Worm (Caenorhabditis elegans) whole organism, young adult: Measurements from ENCODE around the gene clec-167.

Experiments used
- C17E4.6 ChIP-seq: fragments of 200-800 bp; sonication (Bioruptor generic); IDR thresholded peaks from 2 replicates; pipeline ENCODE4 v1.3.6; 2022; ENCODE audit warnings: missing genetic modification reagents, missing genetic modification characterization, missing compliant biosample characterization
- F22D6.2 ChIP-seq: sonication (generic microtip); optimal IDR thresholded peaks from 2 replicates; lab custom pipeline; 2016; ENCODE audit warnings: mild to moderate bottlenecking, missing genetic modification characterization, missing compliant biosample characterization
- F39B2.1 ChIP-seq: fragments of 200-800 bp; sonication (Bioruptor generic); IDR thresholded peaks from 2 replicates; pipeline ENCODE4 v1.3.6; 2022; ENCODE audit warnings: missing genetic modification reagents, missing genetic modification characterization, missing compliant biosample characterization
- Y79H2A.3 ChIP-seq: fragments of 200-800 bp; sonication (Bioruptor generic); conservative IDR thresholded peaks from 2 replicates; pipeline ENCODE4 v1.3.6; 2022; ENCODE audit warnings: missing genetic modification reagents, missing genetic modification characterization, missing compliant biosample characterization
- ZK185.1 ChIP-seq: sonication (generic microtip); optimal IDR thresholded peaks from 2 replicates; lab custom pipeline; 2016; ENCODE audit warnings: mild to moderate bottlenecking, missing genetic modification characterization, missing compliant biosample characterization; ENCODE audit not compliant: poor library complexity, severe bottlenecking
- ama-1 ChIP-seq, 3 experiments: fragments of 150-350 bp in 1 of 3; sonication (generic microtip) in 2 of 3; optimal IDR thresholded peaks; 2 replicates each; lab custom pipeline; 2014 to 2018; ENCODE audit warnings: missing biosample characterization in 2 of 3, missing genetic modification characterization in 2 of 3, missing genetic modification reagents in 2 of 3
- athp-1 ChIP-seq: sonication (generic microtip); optimal IDR thresholded peaks from 2 replicates; lab custom pipeline; 2017; ENCODE audit warnings: mild to moderate bottlenecking, missing genetic modification characterization, missing compliant biosample characterization
- attf-3 ChIP-seq: fragments of 200-800 bp; sonication (Bioruptor generic); conservative IDR thresholded peaks from 2 replicates; pipeline ENCODE4 v1.3.6; 2022; ENCODE audit warnings: missing genetic modification reagents, missing genetic modification characterization, missing compliant biosample characterization
- attf-6 ChIP-seq: fragments of 200-800 bp; sonication (Bioruptor generic); IDR thresholded peaks from 2 replicates; pipeline ENCODE4 v1.3.6; 2022; ENCODE audit warnings: missing genetic modification reagents, missing genetic modification characterization, missing compliant biosample characterization
- bed-2 ChIP-seq: fragments of 200-800 bp; sonication (Bioruptor generic); IDR thresholded peaks from 2 replicates; pipeline ENCODE4 v1.3.6; 2022; ENCODE audit warnings: missing genetic modification reagents, missing genetic modification characterization, missing compliant biosample characterization
- cebp-1 ChIP-seq, 2 experiments: fragments of 200-800 bp in 1 of 2; sonication (Bioruptor generic) in 1 of 2; sonication (generic microtip) in 1 of 2; IDR thresholded peaks in 1 of 2; optimal IDR thresholded peaks in 1 of 2; 2 replicates each; pipeline versions ENCODE4 v1.3.6 to Lab custom; 2017 to 2022; ENCODE audit warnings: missing compliant biosample characterization in 2 of 2, missing genetic modification characterization in 2 of 2, mild to moderate bottlenecking in 1 of 2, missing genetic modification reagents in 1 of 2, moderate library complexity in 1 of 2
- ceh-100 ChIP-seq: fragments of 200-800 bp; sonication (Bioruptor generic); IDR thresholded peaks from 2 replicates; pipeline ENCODE4 v1.3.6; 2022; ENCODE audit warnings: missing genetic modification reagents, missing genetic modification characterization, missing compliant biosample characterization
- dox-1 ChIP-seq: fragments of 200-800 bp; sonication (Bioruptor generic); IDR thresholded peaks from 2 replicates; pipeline ENCODE4 v1.3.6; 2022; ENCODE audit warnings: missing genetic modification reagents, missing genetic modification characterization, missing compliant biosample characterization
- dpff-1 ChIP-seq: sonication (generic microtip); optimal IDR thresholded peaks from 2 replicates; lab custom pipeline; 2017; ENCODE audit warnings: mild to moderate bottlenecking, missing genetic modification characterization, missing compliant biosample characterization
- egl-18 ChIP-seq: fragments of 200-800 bp; sonication (Bioruptor generic); IDR thresholded peaks from 2 replicates; pipeline ENCODE4 v1.3.6; 2022; ENCODE audit warnings: missing genetic modification reagents, missing genetic modification characterization, missing compliant biosample characterization
- egrh-3 ChIP-seq: fragments of 200-800 bp; sonication (Bioruptor generic); IDR thresholded peaks from 2 replicates; pipeline ENCODE4 v1.3.6; 2022; ENCODE audit warnings: missing genetic modification reagents, missing genetic modification characterization, missing compliant biosample characterization
- ekl-4 ChIP-seq: fragments of 200-800 bp; sonication (Bioruptor generic); IDR thresholded peaks from 2 replicates; pipeline ENCODE4 v1.3.6; 2022; ENCODE audit warnings: missing genetic modification reagents, missing genetic modification characterization, missing compliant biosample characterization
- gei-17 ChIP-seq: fragments of 200-800 bp; sonication (Bioruptor generic); optimal IDR thresholded peaks from 2 replicates; lab custom pipeline; 2018; ENCODE audit warnings: mild to moderate bottlenecking, missing genetic modification characterization, missing compliant biosample characterization
- hsf-1 ChIP-seq: fragments of 200-800 bp; sonication (Bioruptor generic); IDR thresholded peaks from 2 replicates; pipeline ENCODE4 v1.3.6; 2022; ENCODE audit warnings: missing genetic modification reagents, missing genetic modification characterization, missing compliant biosample characterization
- let-526 ChIP-seq: fragments of 200-800 bp; sonication (Bioruptor generic); IDR thresholded peaks from 2 replicates; pipeline ENCODE4 v1.3.6; 2022; ENCODE audit warnings: missing genetic modification reagents, missing genetic modification characterization, missing compliant biosample characterization
- lin-26 ChIP-seq: fragments of 200-800 bp; sonication (Bioruptor generic); IDR thresholded peaks from 2 replicates; pipeline ENCODE4 v1.3.6; 2022; ENCODE audit warnings: missing genetic modification reagents, missing genetic modification characterization, missing compliant biosample characterization
- lin-35 ChIP-seq, 3 experiments: fragments of 150-350 bp in 2 of 3; sonication (generic microtip) in 1 of 3; optimal IDR thresholded peaks; 2 replicates each; lab custom pipeline; 2014 to 2018; ENCODE audit warnings: missing biosample characterization in 3 of 3, missing genetic modification characterization in 3 of 3, missing genetic modification reagents in 3 of 3
- lin-40 ChIP-seq: sonication (generic microtip); optimal IDR thresholded peaks from 2 replicates; lab custom pipeline; 2016; ENCODE audit warnings: missing genetic modification characterization, mild to moderate bottlenecking, missing compliant biosample characterization, missing genotype, missing genetic modification reagents
- lir-1 ChIP-seq: fragments of 200-800 bp; sonication (Bioruptor generic); conservative IDR thresholded peaks from 2 replicates; pipeline ENCODE4 v1.3.6; 2022; ENCODE audit warnings: missing genetic modification reagents, missing genetic modification characterization, missing compliant biosample characterization
- lsy-27 ChIP-seq: sonication (generic microtip); optimal IDR thresholded peaks from 2 replicates; lab custom pipeline; 2017; ENCODE audit warnings: missing genetic modification characterization, mild to moderate bottlenecking, missing compliant biosample characterization, antibody characterized with exemption, missing genotype, borderline replicate concordance; ENCODE audit not compliant: insufficient read depth
- madf-3 ChIP-seq: fragments of 200-800 bp; sonication (Bioruptor generic); IDR thresholded peaks from 2 replicates; pipeline ENCODE4 v1.3.6; 2022; ENCODE audit warnings: missing genetic modification reagents, missing genetic modification characterization, missing compliant biosample characterization
- mcd-1 ChIP-seq: fragments of 200-800 bp; sonication (Bioruptor generic); IDR thresholded peaks from 2 replicates; pipeline ENCODE4 v1.3.6; 2022; ENCODE audit warnings: missing genetic modification reagents, missing genetic modification characterization, missing compliant biosample characterization
- mel-28 ChIP-seq: sonication (generic microtip); optimal IDR thresholded peaks from 2 replicates; lab custom pipeline; 2016; ENCODE audit warnings: borderline replicate concordance, mild to moderate bottlenecking, missing genetic modification characterization, missing compliant biosample characterization
- mes-4 ChIP-seq: sonication (generic microtip); optimal IDR thresholded peaks from 2 replicates; lab custom pipeline; 2016; ENCODE audit warnings: missing genotype, missing genetic modification characterization, missing compliant biosample characterization
- nfya-2 ChIP-seq: fragments of 200-800 bp; sonication (Bioruptor generic); IDR thresholded peaks from 2 replicates; pipeline ENCODE4 v1.3.6; 2022; ENCODE audit warnings: missing genetic modification reagents, missing genetic modification characterization, missing compliant biosample characterization
- nhr-80 ChIP-seq: sonication (generic microtip); optimal IDR thresholded peaks from 2 replicates; lab custom pipeline; 2016; ENCODE audit warnings: missing genetic modification characterization, missing compliant biosample characterization
- snpc-1.1 ChIP-seq: sonication (generic microtip); optimal IDR thresholded peaks from 2 replicates; lab custom pipeline; 2017; ENCODE audit warnings: missing genetic modification characterization, mild to moderate bottlenecking, missing compliant biosample characterization, antibody characterized with exemption, moderate library complexity, missing genotype, missing genetic modification reagents; ENCODE audit not compliant: insufficient read depth
- snpc-1.3 ChIP-seq: sonication (generic microtip); optimal IDR thresholded peaks from 2 replicates; lab custom pipeline; 2017; ENCODE audit warnings: missing genetic modification characterization, mild to moderate bottlenecking, missing compliant biosample characterization, antibody characterized with exemption, moderate library complexity, missing genotype, missing genetic modification reagents; ENCODE audit not compliant: insufficient read depth
- sptf-2 ChIP-seq: fragments of 200-800 bp; sonication (Bioruptor generic); optimal IDR thresholded peaks from 2 replicates; lab custom pipeline; 2018; ENCODE audit warnings: mild to moderate bottlenecking, missing genetic modification characterization, missing compliant biosample characterization
- tbp1 ChIP-seq: fragments of 200-800 bp; sonication (Bioruptor generic); optimal IDR thresholded peaks from 2 replicates; lab custom pipeline; 2018; ENCODE audit warnings: mild to moderate bottlenecking, missing genetic modification characterization, missing compliant biosample characterization
- unc-62 ChIP-seq: fragments of 150-350 bp; optimal IDR thresholded peaks from 2 replicates; lab custom pipeline; 2014; ENCODE audit warnings: missing biosample characterization, missing genetic modification reagents, missing genetic modification characterization
- zfh-2 ChIP-seq: fragments of 200-800 bp; sonication (Bioruptor generic); conservative IDR thresholded peaks from 2 replicates; pipeline ENCODE4 v1.3.6; 2022; ENCODE audit warnings: missing genetic modification reagents, missing genetic modification characterization, missing compliant biosample characterization
- zim-3 ChIP-seq: sonication (generic microtip); optimal IDR thresholded peaks from 2 replicates; lab custom pipeline; 2017; ENCODE audit warnings: mild to moderate bottlenecking, missing genetic modification characterization, moderate library complexity, missing compliant biosample characterization
- ztf-25 ChIP-seq: fragments of 200-800 bp; sonication (Bioruptor generic); IDR thresholded peaks from 2 replicates; pipeline ENCODE4 v1.3.6; 2022; ENCODE audit warnings: missing genetic modification reagents, missing genetic modification characterization, missing compliant biosample characterization
- ztf-3 ChIP-seq: fragments of 200-800 bp; sonication (Bioruptor generic); optimal IDR thresholded peaks from 2 replicates; lab custom pipeline; 2018; ENCODE audit warnings: mild to moderate bottlenecking, missing genetic modification characterization, missing compliant biosample characterization

Gene clec-167

DNA sequence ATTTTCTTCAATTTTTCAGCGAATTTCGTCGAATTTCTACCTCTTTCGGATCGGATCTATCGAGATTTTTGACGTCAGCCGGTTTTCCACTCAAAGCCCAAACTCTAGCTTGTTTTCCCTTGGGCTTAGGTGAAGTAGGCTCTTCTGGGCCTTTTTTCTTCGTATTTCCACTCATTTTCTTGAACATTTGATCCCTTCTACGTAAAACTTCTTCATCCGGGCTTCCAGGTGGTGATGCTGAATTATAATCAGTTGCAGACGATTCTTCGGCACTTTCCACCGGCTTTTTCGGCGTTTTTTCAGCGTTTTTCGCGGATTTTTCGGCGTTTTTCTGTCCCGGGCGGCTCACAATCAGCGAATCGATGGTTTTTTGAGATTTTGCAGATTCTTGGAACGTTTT, 17.4 kb downstream of the clec-167 start:
- TF ChIP-seq C17E4.6 (GFP tag; lab: Robert Waterston, UW) = no peak

DNA sequence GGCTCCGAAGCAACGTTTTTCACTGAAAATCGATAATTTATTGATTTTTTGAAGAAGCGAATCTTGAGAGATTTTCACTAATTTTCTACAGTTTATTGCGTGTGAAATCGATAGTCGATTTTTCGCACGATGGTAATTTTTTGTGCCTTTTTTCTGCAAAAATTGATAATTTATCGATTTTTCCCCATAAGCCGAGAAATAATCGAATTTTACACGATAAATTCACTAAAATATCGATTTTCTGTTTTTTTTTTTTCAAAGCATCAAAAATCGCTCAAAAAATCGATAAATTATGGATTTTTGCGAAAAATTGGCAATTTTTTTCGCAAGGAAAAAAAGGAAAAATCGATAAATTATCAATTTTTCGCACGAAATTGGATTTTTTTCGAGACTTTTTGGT, 19.7 kb downstream of the clec-167 start:
- no peak for TF ChIP-seq gei-17 (GFP tag; lab: Kevin White, UChicago)
- no peak for TF ChIP-seq ztf-3 (GFP tag; lab: Kevin White, UChicago)
- no peak for TF ChIP-seq mes-4 (tag; lab: Kevin White, UChicago)
- TF ChIP-seq bed-2 (GFP tag; lab: Robert Waterston, UW) = no peak
- TF ChIP-seq sptf-2 (GFP tag; lab: Kevin White, UChicago) = no peak
- no peak for TF ChIP-seq egl-18 (GFP tag; lab: Robert Waterston, UW)
- TF ChIP-seq snpc-1.1 (tag; lab: Kevin White, UChicago) = no peak
- TF ChIP-seq attf-3 (GFP tag; lab: Robert Waterston, UW) = no peak
- no peak for TF ChIP-seq lir-1 (GFP tag; lab: Robert Waterston, UW)
- TF ChIP-seq lin-35 (GFP tag; optimal IDR thresholded peaks at IDR 0.05; lab: Kevin White, UChicago) = no peak
- no peak for TF ChIP-seq dpff-1 (tag; lab: Kevin White, UChicago)
- TF ChIP-seq nhr-80 (tag; lab: Kevin White, UChicago) = no peak
- no peak for TF ChIP-seq madf-3 (GFP tag; lab: Robert Waterston, UW)
- no peak for TF ChIP-seq zim-3 (tag; lab: Kevin White, UChicago)
- TF ChIP-seq lsy-27 (tag; lab: Kevin White, UChicago) = no peak
- no peak for TF ChIP-seq egrh-3 (GFP tag; lab: Robert Waterston, UW)
- TF ChIP-seq lin-40 (tag; lab: Kevin White, UChicago) = no peak
- no peak for TF ChIP-seq snpc-1.3 (tag; lab: Kevin White, UChicago)
- TF ChIP-seq mel-28 = no peak

DNA sequence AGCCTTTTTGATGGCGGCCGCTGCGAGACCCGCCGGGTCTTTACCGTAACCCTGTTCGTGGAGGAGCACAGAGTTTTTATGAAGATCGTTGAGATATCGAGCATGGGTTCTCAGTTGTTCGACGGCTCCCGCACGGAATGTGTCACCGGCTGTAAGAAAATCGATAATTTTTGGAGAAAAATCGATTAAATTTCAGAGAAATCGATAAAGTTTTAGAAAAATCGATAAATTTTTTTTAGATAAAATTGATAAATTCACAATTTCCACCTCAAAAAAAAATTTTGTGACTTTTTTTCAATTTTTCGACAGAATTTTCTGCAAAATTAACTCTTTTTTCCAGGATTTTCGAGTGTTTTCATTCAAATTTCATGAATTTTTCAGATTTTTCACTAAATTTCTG, 20.8 kb downstream of the clec-167 start:
- no peak for TF ChIP-seq nfya-2 (GFP tag; lab: Robert Waterston, UW)
- TF ChIP-seq ZK185.1 = no peak
- no peak for TF ChIP-seq mcd-1 (GFP tag; lab: Robert Waterston, UW)
- no peak for TF ChIP-seq cebp-1 (GFP tag; IDR thresholded peaks at IDR 0.05; lab: Robert Waterston, UW)
- no peak for TF ChIP-seq cebp-1 (tag; optimal IDR thresholded peaks at IDR 0.05; lab: Kevin White, UChicago)
- TF ChIP-seq attf-6 (GFP tag; lab: Robert Waterston, UW) = no peak

DNA sequence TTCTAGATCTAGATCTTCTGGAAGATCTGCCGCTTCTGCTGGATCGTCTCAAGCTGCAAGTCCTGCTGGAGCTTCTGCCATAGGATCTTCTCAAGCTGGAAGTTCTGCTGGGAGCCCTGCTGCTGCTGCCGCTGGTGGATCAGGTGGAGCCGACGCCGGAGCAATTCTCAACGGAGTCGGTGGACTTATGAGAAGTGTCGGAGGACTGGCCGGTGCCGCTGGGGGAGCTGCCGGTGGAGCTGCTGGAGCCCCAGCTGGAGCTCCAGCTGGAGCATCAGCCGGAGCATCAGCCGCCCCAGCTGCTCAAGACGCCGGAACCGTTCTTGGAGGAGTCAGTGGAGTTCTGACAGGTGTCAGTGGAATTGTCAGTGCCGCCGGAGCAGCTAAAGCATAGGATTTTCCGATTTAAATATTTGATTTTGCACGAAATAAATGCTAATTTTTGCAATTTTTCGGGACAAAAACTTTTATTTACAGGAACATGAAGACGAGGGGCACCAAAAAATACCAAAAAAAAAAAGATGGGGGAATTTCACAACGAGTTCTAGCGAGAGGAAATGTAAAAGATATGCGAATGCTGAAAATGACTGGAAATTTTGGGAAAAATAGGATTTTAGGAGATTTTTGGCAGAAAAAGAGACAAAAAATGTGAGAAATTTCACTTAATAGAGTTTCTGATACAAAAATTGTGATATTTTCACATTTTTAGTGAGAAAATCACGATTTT, 22.9 kb downstream of the clec-167 start:
- TF ChIP-seq unc-62 (no peak), let-526 (GFP tag; lab: Robert Waterston, UW) (no peak), ceh-100 (GFP tag; lab: Robert Waterston, UW) (no peak), ama-1 (optimal IDR thresholded peaks at IDR 0.05; lab: Kevin White, UChicago) (no peak), ama-1 (GFP tag; optimal IDR thresholded peaks at IDR 0.05; lab: Kevin White, UChicago) (no peak), ekl-4 (GFP tag; lab: Robert Waterston, UW) (no peak), lin-26 (GFP tag; lab: Robert Waterston, UW) (no peak), athp-1 (no peak), Y79H2A.3 (GFP tag; lab: Robert Waterston, UW) (no peak), hsf-1 (no peak), F39B2.1 (no peak), nhr-80 (tag; lab: Kevin White, UChicago) (no peak), lin-40 (tag; lab: Kevin White, UChicago) (no peak), tbp1 (GFP tag; lab: Kevin White, UChicago) (no peak), zfh-2 (peak; percentile 96), ztf-25 (GFP tag; lab: Robert Waterston, UW) (no peak), dox-1 (GFP tag; lab: Robert Waterston, UW) (0 out of 2 replicates have a peak, but pooled peaks have one; percentile 19), mcd-1 (GFP tag; lab: Robert Waterston, UW) (0 out of 2 replicates have a peak, but pooled peaks have one; percentile 23), sptf-2 (GFP tag; lab: Kevin White, UChicago) (no peak), F22D6.2 (no peak), egrh-3 (GFP tag; lab: Robert Waterston, UW) (peak; percentile 98)
